Fruit fly (Drosophila melanogaster): ENCODE results near the gene CG15533.

The CG15533 gene

DNA sequence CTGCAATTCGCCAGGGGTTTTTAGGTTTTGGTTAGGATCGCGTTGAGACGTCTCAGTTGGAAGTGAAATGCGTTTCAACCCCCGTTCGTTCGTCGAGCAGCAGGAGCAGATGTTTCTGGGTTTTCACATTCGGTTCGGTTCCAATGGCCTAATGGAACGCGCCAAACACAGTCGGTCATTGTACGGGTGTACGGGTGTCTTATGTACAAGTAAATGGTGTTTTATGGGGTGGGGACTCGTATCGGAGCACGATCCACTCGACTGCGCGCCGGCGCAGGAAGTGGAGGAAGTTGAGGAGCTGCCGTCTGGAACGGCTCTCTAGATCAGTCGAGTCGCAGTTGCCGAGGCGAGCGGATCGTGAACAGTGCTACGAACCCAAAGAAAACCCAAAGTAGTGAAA is 47.7 kb downstream of the CG15533 start, which contains the start of gene spdo (continued):
- no peak for TF ChIP-seq otp (GFP tag; IDR thresholded peaks at IDR 0.05)
- TF ChIP-seq CG8089 (GFP tag; optimal IDR thresholded peaks at IDR 0.05): no peak
- TF ChIP-seq Dfd (GFP tag; optimal IDR thresholded peaks at IDR 0.05): no peak
- TF ChIP-seq gsb-n (tag; optimal IDR thresholded peaks at IDR 0.05): peak; percentile 70
- no peak for TF ChIP-seq Ptx1 (GFP tag; IDR thresholded peaks at IDR 0.05)
- TF ChIP-seq pros (GFP tag; optimal IDR thresholded peaks at IDR 0.05): peak; percentile 99
- no peak for TF ChIP-seq Kr (GFP tag; optimal IDR thresholded peaks at IDR 0.05)
- no peak for TF ChIP-seq CG13123 (GFP tag; optimal IDR thresholded peaks at IDR 0.05)
- no peak for TF ChIP-seq lbe (GFP tag; optimal IDR thresholded peaks at IDR 0.05)
- TF ChIP-seq Dp (GFP tag; optimal IDR thresholded peaks at IDR 0.05): no peak
- TF ChIP-seq vfl (GFP tag; optimal IDR thresholded peaks at IDR 0.05): no peak
- TF ChIP-seq CG18011 (GFP tag; optimal IDR thresholded peaks at IDR 0.05): no peak
- 0 out of 3 replicates have a peak, but pooled peaks have one; percentile 9 for TF ChIP-seq Opbp (GFP tag; IDR thresholded peaks at IDR 0.05; ENCODE audit: partially characterized antibody)
- no peak for TF ChIP-seq odd (GFP tag; optimal IDR thresholded peaks at IDR 0.05)
- TF ChIP-seq chn (GFP tag; optimal IDR thresholded peaks at IDR 0.05): no peak
- TF ChIP-seq Dek (tag; optimal IDR thresholded peaks at IDR 0.05): no peak
- TF ChIP-seq CkIIα-i1 (GFP tag; IDR thresholded peaks at IDR 0.05): no peak
- TF ChIP-seq Trl (optimal IDR thresholded peaks at IDR 0.05): no peak
- TF ChIP-seq Trl (GFP tag; optimal IDR thresholded peaks at IDR 0.05): no peak
- no peak for TF ChIP-seq stc (GFP tag; IDR thresholded peaks at IDR 0.05)
- no peak for TF ChIP-seq CG17912 (GFP tag; optimal IDR thresholded peaks at IDR 0.05)
- peak; percentile 61 for TF ChIP-seq HLHmδ (GFP tag; optimal IDR thresholded peaks at IDR 0.05)
- no peak for TF ChIP-seq CG4282 (GFP tag; optimal IDR thresholded peaks at IDR 0.05)
- no peak for TF ChIP-seq Hr78 (GFP tag; optimal IDR thresholded peaks at IDR 0.05)
- peak; percentile 75 for TF ChIP-seq CG5180 (GFP tag; optimal IDR thresholded peaks at IDR 0.05)
- TF ChIP-seq her (GFP tag; optimal IDR thresholded peaks at IDR 0.05): no peak
- no peak for TF ChIP-seq CG3407 (GFP tag; optimal IDR thresholded peaks at IDR 0.05)
- no peak for TF ChIP-seq CG7839 (tag; optimal IDR thresholded peaks at IDR 0.05)
- no peak for TF ChIP-seq tio (GFP tag; optimal IDR thresholded peaks at IDR 0.05)
- no peak for TF ChIP-seq Ets97D (GFP tag; optimal IDR thresholded peaks at IDR 0.05)
- peak; percentile 15 for TF ChIP-seq ewg (GFP tag; optimal IDR thresholded peaks at IDR 0.05)
- TF ChIP-seq Ada2b (GFP tag; IDR thresholded peaks at IDR 0.05): no peak
- no peak for TF ChIP-seq Oaz (GFP tag; IDR thresholded peaks at IDR 0.05)
- no peak for TF ChIP-seq CG4328 (GFP tag; optimal IDR thresholded peaks at IDR 0.05)
- no peak for TF ChIP-seq Xrp1 (GFP tag; IDR thresholded peaks at IDR 0.05)
- TF ChIP-seq maf-S (GFP tag; optimal IDR thresholded peaks at IDR 0.05): no peak
- peak; percentile 34 for TF ChIP-seq Med (GFP tag)
- TF ChIP-seq Fer2 (tag; optimal IDR thresholded peaks at IDR 0.05): no peak
- TF ChIP-seq dm (GFP tag; optimal IDR thresholded peaks at IDR 0.05): no peak
- no peak for TF ChIP-seq Elba2 (GFP tag; optimal IDR thresholded peaks at IDR 0.05)

All from whole organism, embryonic.